Worm (Caenorhabditis elegans): ENCODE data around the gene aakg-4.

DNA sequence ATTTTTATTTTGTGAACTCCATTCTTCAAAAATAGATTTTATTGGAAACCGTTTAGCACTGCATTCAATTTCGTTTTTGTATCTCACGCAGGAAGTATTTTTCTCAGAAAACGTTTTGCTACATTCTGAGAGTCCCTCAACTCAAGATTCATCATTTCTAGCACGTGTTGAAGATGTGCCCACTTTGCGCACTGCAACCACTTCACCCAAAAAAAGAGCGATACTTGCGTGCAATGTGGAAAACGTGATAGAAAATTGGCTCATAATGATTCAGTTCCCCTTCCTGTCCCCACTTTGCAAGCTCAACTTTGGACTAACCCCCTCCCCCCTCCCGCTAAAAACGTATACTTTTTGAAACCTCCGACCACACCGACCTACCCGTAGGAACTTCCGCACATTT, 54.1 kb downstream of the aakg-4 start:
- TF ChIP-seq ZK546.5 (tag; optimal IDR thresholded peaks at IDR 0.05) (no peak), unc-130 (GFP tag; optimal IDR thresholded peaks at IDR 0.05) (no peak), F44E2.7 (GFP tag; IDR thresholded peaks at IDR 0.05) (no peak), jun-1 (tag; optimal IDR thresholded peaks at IDR 0.05) (no peak), hlh-11 (tag; optimal IDR thresholded peaks at IDR 0.05) (no peak), egl-27 (tag; optimal IDR thresholded peaks at IDR 0.05) (no peak), T20F7.1 (GFP tag; optimal IDR thresholded peaks at IDR 0.05) (no peak), mdl-1 (tag; optimal IDR thresholded peaks at IDR 0.05) (peak in 1 of 2 experiments; percentile 3), spr-3 (GFP tag; optimal IDR thresholded peaks at IDR 0.05) (no peak), D1046.2 (GFP tag; IDR thresholded peaks at IDR 0.05) (no peak), zag-1 (tag; optimal IDR thresholded peaks at IDR 0.05) (no peak), daf-8 (GFP tag; IDR thresholded peaks at IDR 0.05) (no peak)
